Worm (Caenorhabditis elegans) whole organism, L3 larva: ENCODE measurements around the gene srm-1.

Experiments used
- R02D3.7 ChIP-seq: fragments of 150-350 bp; optimal IDR thresholded peaks from 2 replicates; lab custom pipeline; 2014; ENCODE audit warnings: missing biosample characterization, missing genetic modification characterization
- ZK546.5 ChIP-seq: sonication (generic microtip); optimal IDR thresholded peaks from 2 replicates; lab custom pipeline; 2017; ENCODE audit warnings: missing biosample characterization, missing genetic modification characterization
- aly-2 ChIP-seq: fragments of 150-350 bp; optimal IDR thresholded peaks from 2 replicates; lab custom pipeline; 2014; ENCODE audit warnings: missing biosample characterization, missing genetic modification characterization
- ama-1 ChIP-seq: fragments of 150-350 bp; optimal IDR thresholded peaks from 2 replicates; lab custom pipeline; 2018
- ceh-28 ChIP-seq: fragments of 150-350 bp; optimal IDR thresholded peaks from 2 replicates; lab custom pipeline; 2014; ENCODE audit warnings: missing biosample characterization, missing genetic modification reagents, missing genetic modification characterization
- ceh-82 ChIP-seq: fragments of 150-350 bp; optimal IDR thresholded peaks from 2 replicates; lab custom pipeline; 2014; ENCODE audit warnings: missing biosample characterization, missing genetic modification characterization
- daf-12 ChIP-seq: fragments of 150-350 bp; optimal IDR thresholded peaks from 2 replicates; lab custom pipeline; 2014; ENCODE audit warnings: missing biosample characterization, missing genetic modification reagents, missing genetic modification characterization
- egl-27 ChIP-seq: sonication (generic microtip); optimal IDR thresholded peaks from 4 replicates; lab custom pipeline; 2017; ENCODE audit warnings: missing biosample characterization, missing genetic modification reagents, missing genetic modification characterization
- egl-5 ChIP-seq: fragments of 150-350 bp; optimal IDR thresholded peaks from 2 replicates; lab custom pipeline; 2017; ENCODE audit warnings: missing biosample characterization, missing genetic modification reagents, missing genetic modification characterization, inconsistent platforms
- elt-2 ChIP-seq: sonication (generic microtip); optimal IDR thresholded peaks from 2 replicates; lab custom pipeline; 2016; ENCODE audit warnings: missing genetic modification reagents, mild to moderate bottlenecking, missing genetic modification characterization, missing compliant biosample characterization
- eor-1 ChIP-seq, 2 experiments: fragments of 150-350 bp; optimal IDR thresholded peaks; 2 replicates each; lab custom pipeline; 2014 to 2018; ENCODE audit warnings: missing biosample characterization in 2 of 2, missing genetic modification characterization in 2 of 2
- fkh-10 ChIP-seq: sonication (generic microtip); optimal IDR thresholded peaks from 2 replicates; lab custom pipeline; 2017; ENCODE audit warnings: missing biosample characterization, missing genetic modification reagents, missing genetic modification characterization
- hmg-11 ChIP-seq: sonication (generic microtip); optimal IDR thresholded peaks from 2 replicates; lab custom pipeline; 2016; ENCODE audit warnings: missing genetic modification characterization, missing compliant biosample characterization
- jun-1 ChIP-seq: fragments of 150-350 bp; optimal IDR thresholded peaks from 2 replicates; lab custom pipeline; 2014; ENCODE audit warnings: missing biosample characterization, missing genetic modification reagents, missing genetic modification characterization
- lin-15B ChIP-seq: fragments of 150-350 bp; optimal IDR thresholded peaks from 2 replicates; lab custom pipeline; 2014; ENCODE audit warnings: missing biosample characterization, missing genetic modification characterization
- lin-39 ChIP-seq: fragments of 150-350 bp; optimal IDR thresholded peaks from 2 replicates; lab custom pipeline; 2018; ENCODE audit warnings: missing biosample characterization, missing genetic modification reagents, missing genetic modification characterization
- lsy-12 ChIP-seq: sonication (generic microtip); optimal IDR thresholded peaks from 2 replicates; lab custom pipeline; 2016; ENCODE audit warnings: mild to moderate bottlenecking, missing genetic modification characterization, missing compliant biosample characterization
- mdl-1 ChIP-seq: fragments of 150-350 bp; optimal IDR thresholded peaks from 2 replicates; lab custom pipeline; 2014; ENCODE audit warnings: missing biosample characterization, missing genetic modification characterization
- nfya-1 ChIP-seq: sonication (generic microtip); optimal IDR thresholded peaks from 2 replicates; lab custom pipeline; 2017; ENCODE audit warnings: missing genetic modification characterization, mild to moderate bottlenecking, missing compliant biosample characterization, antibody characterized with exemption, moderate library complexity; ENCODE audit not compliant: insufficient read depth
- nhr-11 ChIP-seq: fragments of 150-350 bp; optimal IDR thresholded peaks from 2 replicates; lab custom pipeline; 2014; ENCODE audit warnings: missing biosample characterization, missing genetic modification characterization
- nhr-12 ChIP-seq: fragments of 150-350 bp; optimal IDR thresholded peaks from 2 replicates; lab custom pipeline; 2014; ENCODE audit warnings: missing biosample characterization, missing genetic modification characterization
- nhr-237 ChIP-seq: fragments of 150-350 bp; optimal IDR thresholded peaks from 2 replicates; lab custom pipeline; 2014; ENCODE audit warnings: missing biosample characterization, missing genetic modification characterization
- nhr-25 ChIP-seq: sonication (generic microtip); optimal IDR thresholded peaks from 2 replicates; lab custom pipeline; 2017; ENCODE audit warnings: missing biosample characterization, missing genetic modification characterization
- nhr-28 ChIP-seq: fragments of 150-350 bp; optimal IDR thresholded peaks from 2 replicates; lab custom pipeline; 2014; ENCODE audit warnings: missing biosample characterization, missing genetic modification characterization
- nhr-43 ChIP-seq: sonication (generic microtip); optimal IDR thresholded peaks from 2 replicates; lab custom pipeline; 2016; ENCODE audit warnings: mild to moderate bottlenecking, missing genetic modification characterization, missing compliant biosample characterization; ENCODE audit not compliant: poor library complexity, severe bottlenecking
- nhr-76 ChIP-seq: fragments of 150-350 bp; sonication (generic microtip); optimal IDR thresholded peaks from 5 replicates; lab custom pipeline; 2014; ENCODE audit warnings: missing biosample characterization, missing genetic modification characterization
- pha-4 ChIP-seq: fragments of 150-350 bp; optimal IDR thresholded peaks from 2 replicates; lab custom pipeline; 2014; ENCODE audit warnings: missing biosample characterization, missing genetic modification reagents, missing genetic modification characterization
- pqm-1 ChIP-seq: fragments of 150-350 bp; optimal IDR thresholded peaks from 2 replicates; lab custom pipeline; 2017; ENCODE audit warnings: missing biosample characterization, missing genetic modification characterization, inconsistent platforms
- sea-2 ChIP-seq: fragments of 150-350 bp; sonication (generic microtip); optimal IDR thresholded peaks from 4 replicates; lab custom pipeline; 2014; ENCODE audit warnings: missing biosample characterization, missing genetic modification reagents, missing genetic modification characterization
- skn-1 ChIP-seq: fragments of 150-350 bp; optimal IDR thresholded peaks from 2 replicates; lab custom pipeline; 2014; ENCODE audit warnings: missing biosample characterization, missing genetic modification characterization
- snpc-4 ChIP-seq: fragments of 150-350 bp; optimal IDR thresholded peaks from 2 replicates; lab custom pipeline; 2014; ENCODE audit warnings: missing biosample characterization, missing genetic modification characterization
- tbx-2 ChIP-seq: sonication (generic microtip); optimal IDR thresholded peaks from 2 replicates; lab custom pipeline; 2016; ENCODE audit warnings: mild to moderate bottlenecking, missing genetic modification characterization, missing compliant biosample characterization
- unc-39 ChIP-seq: sonication (generic microtip); optimal IDR thresholded peaks from 4 replicates; lab custom pipeline; 2017; ENCODE audit warnings: missing biosample characterization, missing genetic modification characterization
- zag-1 ChIP-seq: fragments of 150-350 bp; optimal IDR thresholded peaks from 2 replicates; lab custom pipeline; 2014; ENCODE audit warnings: missing biosample characterization, missing genetic modification characterization
- ztf-4 ChIP-seq: fragments of 150-350 bp; optimal IDR thresholded peaks from 2 replicates; lab custom pipeline; 2014; ENCODE audit warnings: missing biosample characterization, missing genetic modification characterization

srm-1 gene

ce11 chrIV:5033276-5033675, 20.9 kb downstream of the srm-1 start, which contains the start of gene C09B9.4:
TSS of gene C09B9.4 (minus strand) at chrIV:5033376.
- TF ChIP-seq ceh-82 (tag; lab: Kevin White, UChicago) = no peak
- no peak for TF ChIP-seq pha-4 (tag; lab: Kevin White, UChicago)
- TF ChIP-seq nhr-76 = no peak
- TF ChIP-seq daf-12 (tag; lab: Kevin White, UChicago) = no peak
- no peak for TF ChIP-seq eor-1 (tag; optimal IDR thresholded peaks at IDR 0.05; lab: Kevin White, UChicago)
- TF ChIP-seq nhr-25 (tag; lab: Kevin White, UChicago) = no peak
- TF ChIP-seq ama-1 = no peak
- TF ChIP-seq nhr-237 = no peak
- no peak for TF ChIP-seq pqm-1 (tag; lab: Kevin White, UChicago)
- TF ChIP-seq ztf-4 (tag; lab: Kevin White, UChicago) = no peak
- TF ChIP-seq nhr-11 (tag; lab: Kevin White, UChicago) = no peak

ce11 chrIV:5037489-5037888, 25.1 kb downstream of the srm-1 start, which contains the start of gene C09B9.1:
TSS of gene C09B9.1 (plus strand) at chrIV:5037789.
- TF ChIP-seq egl-5 (tag; lab: Kevin White, UChicago) = no peak
- TF ChIP-seq, all 47 proteins: peak for 0

- TF ChIP-seq nhr-12 (tag; lab: Kevin White, UChicago) (no peak), snpc-4 (peak; percentile 35), R02D3.7 (no peak)
Observed at ce11 chrIV:5038744-5039143, 26.4 kb downstream of the srm-1 start.

ce11 chrIV:5045389-5045788, 33.0 kb downstream of the srm-1 start, which contains the start of gene hot-9:
TSS of gene hot-9 (minus strand) at chrIV:5045489.
- TF ChIP-seq elt-2 (tag; lab: Kevin White, UChicago) (no peak), lsy-12 (tag; lab: Kevin White, UChicago) (no peak), ama-1 (no peak), egl-5 (tag; lab: Kevin White, UChicago) (no peak), ceh-82 (tag; lab: Kevin White, UChicago) (no peak), mdl-1 (tag; lab: Kevin White, UChicago) (no peak), nhr-28 (no peak), nhr-43 (tag; lab: Kevin White, UChicago) (no peak), nhr-25 (tag; lab: Kevin White, UChicago) (no peak), jun-1 (no peak), nfya-1 (tag; lab: Kevin White, UChicago) (no peak), ztf-4 (tag; lab: Kevin White, UChicago) (no peak), tbx-2 (tag; lab: Kevin White, UChicago) (no peak), sea-2 (GFP tag; lab: Kevin White, UChicago) (no peak), ZK546.5 (tag; lab: Kevin White, UChicago) (no peak), skn-1 (tag; lab: Kevin White, UChicago) (no peak)

DNA sequence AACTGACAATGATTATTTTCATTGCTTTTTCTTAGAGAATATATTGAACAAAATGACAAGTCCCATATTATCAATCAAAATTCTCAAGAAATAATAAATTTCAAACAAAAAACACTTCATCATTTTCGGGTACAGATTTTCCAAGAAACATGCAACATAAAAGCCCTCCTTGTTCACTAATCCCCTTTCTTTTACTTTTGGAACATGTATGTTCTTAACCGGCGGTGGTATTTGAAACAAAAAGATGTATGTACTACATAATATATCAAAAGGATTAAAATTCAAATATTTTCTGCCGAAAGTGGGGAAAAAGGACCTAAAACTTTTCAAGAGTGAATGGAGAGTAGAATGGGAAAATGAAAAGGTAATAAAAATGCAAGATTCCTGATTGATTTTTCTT, 42.0 kb downstream of the srm-1 start:
- no peak for TF ChIP-seq aly-2 (tag; lab: Kevin White, UChicago)
- no peak for TF ChIP-seq mdl-1 (tag; lab: Kevin White, UChicago)
- TF ChIP-seq nhr-11 (tag; lab: Kevin White, UChicago) = no peak
- no peak for TF ChIP-seq nhr-25 (tag; lab: Kevin White, UChicago)
- TF ChIP-seq lin-15B (tag; lab: Kevin White, UChicago) = no peak
- TF ChIP-seq hmg-11 (tag; lab: Kevin White, UChicago) = no peak
- TF ChIP-seq ceh-82 (tag; lab: Kevin White, UChicago) = no peak
- TF ChIP-seq egl-5 (tag; lab: Kevin White, UChicago) = no peak
- no peak for TF ChIP-seq egl-27
- TF ChIP-seq fkh-10 (GFP tag; lab: Kevin White, UChicago) = no peak
- TF ChIP-seq unc-39 (tag; lab: Kevin White, UChicago) = no peak
- no peak for TF ChIP-seq lin-39
- TF ChIP-seq zag-1 (tag; lab: Kevin White, UChicago) = no peak
- TF ChIP-seq ceh-28 = no peak
- no peak for TF ChIP-seq sea-2 (GFP tag; lab: Kevin White, UChicago)
